Worm (Caenorhabditis elegans) whole organism, L4/young adult: ENCODE measurements around the gene C35A5.4.
A peak's percentile ranks its signal among the peaks of the same experiment; 100 is the strongest.

Experiments
- W03F9.2 ChIP-seq: fragments of 150-350 bp; optimal IDR thresholded peaks from 2 replicates; lab custom pipeline; 2014; ENCODE audit warnings: missing biosample characterization, missing genetic modification characterization
- dao-5 ChIP-seq: sonication (generic microtip); optimal IDR thresholded peaks from 2 replicates; lab custom pipeline; 2016; ENCODE audit warnings: missing genotype, missing genetic modification characterization, moderate library complexity, missing compliant biosample characterization
- him-1 ChIP-seq: sonication (generic microtip); optimal IDR thresholded peaks from 2 replicates; lab custom pipeline; 2016; ENCODE audit warnings: missing genotype, missing genetic modification reagents, missing genetic modification characterization, missing compliant biosample characterization

Gene C35A5.4

DNA sequence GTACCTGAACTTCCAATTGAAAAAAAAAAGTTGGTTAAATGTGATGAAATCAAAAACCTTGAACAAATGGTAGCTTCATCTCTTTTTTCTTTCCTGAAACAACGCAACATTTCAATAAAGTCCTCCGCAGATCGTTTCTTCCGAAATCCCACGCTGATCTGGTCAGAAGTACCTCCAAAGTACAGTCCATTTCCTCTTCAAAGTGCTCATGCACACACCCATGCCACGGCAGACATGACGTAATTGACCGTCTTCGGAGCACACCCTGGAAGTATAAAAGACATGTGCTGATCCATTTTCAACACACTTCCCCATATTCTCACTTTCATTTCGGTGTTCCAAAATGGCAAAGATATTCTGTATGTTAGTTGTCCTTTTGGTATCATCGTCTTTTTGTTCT, 7.1 kb downstream of the C35A5.4 start, which contains the start of gene C35A5.10:
Gene C35A5.10 (plus strand): TSS at position 301 of the 400 bp plus-strand sequence.
- TF ChIP-seq dao-5 (tag; lab: Kevin White, UChicago), result no peak
- TF ChIP-seq him-1 (tag; lab: Kevin White, UChicago), result no peak
- TF ChIP-seq W03F9.2 (tag; lab: Kevin White, UChicago), result no peak

ce11 chrV:10505553-10505952, 8.7 kb downstream of the C35A5.4 start, which contains the start of gene C35A5.5:
C35A5.5 (plus strand) TSS chrV:10505853.
- TF ChIP-seq dao-5 (tag; lab: Kevin White, UChicago) (no peak), W03F9.2 (tag; lab: Kevin White, UChicago) (no peak), him-1 (tag; lab: Kevin White, UChicago) (no peak)

DNA sequence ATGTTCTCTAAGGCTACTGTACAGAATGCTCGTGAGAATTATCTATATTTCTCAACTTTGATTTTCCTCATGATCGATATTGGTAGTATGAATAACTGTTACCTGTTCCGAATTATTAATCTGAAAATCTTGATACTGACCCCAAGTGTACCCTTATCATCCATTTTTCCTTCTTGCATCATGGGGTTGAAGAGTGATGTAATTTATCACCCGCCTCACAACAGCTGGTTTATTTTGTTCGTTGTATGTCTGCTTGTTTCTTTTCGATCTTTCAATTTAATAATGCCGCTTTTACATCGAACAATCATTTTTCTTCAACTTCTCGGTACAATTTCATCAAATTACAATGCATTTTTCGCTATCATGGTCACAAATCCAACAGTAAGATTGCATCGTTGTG, 12.0 kb downstream of the C35A5.4 start, which contains the start of gene C35A5.6:
Gene C35A5.6 (plus strand): TSS at position 283 of the 400 bp plus-strand sequence.
- TF ChIP-seq dao-5 (tag; lab: Kevin White, UChicago), result no peak

DNA sequence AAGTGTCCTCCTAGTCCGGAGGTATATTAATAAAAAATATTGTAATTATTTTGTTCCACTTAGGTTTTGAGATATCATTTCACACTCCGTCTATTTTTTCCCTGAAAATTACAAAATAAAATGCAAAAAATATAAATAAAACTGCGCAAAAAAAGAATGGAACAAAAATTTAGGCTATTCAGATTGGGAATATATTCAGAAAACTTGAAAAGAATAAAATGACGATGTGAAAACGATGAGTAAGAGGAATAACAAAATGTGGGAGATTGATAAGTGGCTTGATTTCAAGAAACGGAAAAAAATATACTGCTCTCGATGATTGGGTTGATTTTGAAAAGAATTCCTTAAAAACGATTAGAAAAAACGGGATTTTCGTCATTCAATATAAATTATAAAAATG, 17.4 kb downstream of the C35A5.4 start, which contains the start of gene dmsr-8:
Gene dmsr-8 (minus strand): TSS at position 101 of the 400 bp plus-strand sequence.
- TF ChIP-seq him-1 (tag; lab: Kevin White, UChicago), result no peak
- TF ChIP-seq dao-5 (tag; lab: Kevin White, UChicago), result no peak
- no peak for TF ChIP-seq W03F9.2 (tag; lab: Kevin White, UChicago)

DNA sequence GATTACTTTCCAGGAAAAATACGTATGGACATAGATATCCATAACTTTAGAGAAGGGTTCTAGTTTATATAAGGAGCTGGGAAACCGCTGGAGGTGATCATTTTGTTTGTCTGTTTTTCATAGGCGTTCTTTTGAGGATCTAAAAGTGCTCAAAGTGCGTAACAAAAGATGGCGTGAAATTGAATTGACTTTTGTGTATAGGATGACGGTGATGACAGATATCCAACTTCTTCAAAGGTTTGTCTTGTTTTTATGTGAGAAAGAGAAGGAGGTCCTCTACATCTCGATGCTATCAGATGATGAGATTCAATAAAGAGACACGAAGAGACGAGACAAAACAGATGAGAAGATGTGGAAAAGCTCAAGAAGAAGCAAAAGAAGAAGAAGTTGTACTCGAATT, 19.9 kb downstream of the C35A5.4 start:
- TF ChIP-seq him-1 (tag; lab: Kevin White, UChicago) (no peak), W03F9.2 (tag; lab: Kevin White, UChicago) (no peak), dao-5 (tag; lab: Kevin White, UChicago) (no peak)

DNA sequence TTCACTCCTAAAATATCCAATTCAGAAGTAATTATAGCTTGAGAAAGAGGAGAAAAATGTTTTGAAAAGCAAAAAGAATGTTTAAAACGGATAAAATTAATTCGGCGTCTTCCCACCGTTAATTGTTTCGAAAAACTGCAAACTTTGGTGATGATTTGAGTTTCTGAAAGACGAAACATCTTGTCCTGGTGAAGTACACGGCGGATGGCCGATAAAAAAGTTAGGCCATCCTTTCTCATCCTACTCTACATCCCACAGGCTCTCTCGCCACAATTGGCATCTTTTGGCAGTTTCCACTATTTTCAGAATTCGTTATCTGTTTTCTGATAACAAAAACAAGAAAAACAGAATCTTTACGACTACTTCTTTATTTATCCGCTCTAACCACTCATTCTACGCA, 29.1 kb downstream of the C35A5.4 start, which contains the start of the genes C35A5.8 and hda-11:
Gene C35A5.8 (minus strand): TSS at position 7 of the 400 bp plus-strand sequence.
Gene hda-11 (plus strand): TSS at position 283 of the 400 bp plus-strand sequence.
- peak; percentile 47 for TF ChIP-seq him-1 (tag; lab: Kevin White, UChicago)
- TF ChIP-seq dao-5 (tag; lab: Kevin White, UChicago), result no peak

- TF ChIP-seq W03F9.2 (tag; lab: Kevin White, UChicago), result no peak
- no peak for TF ChIP-seq dao-5 (tag; lab: Kevin White, UChicago)
- no peak for TF ChIP-seq him-1 (tag; lab: Kevin White, UChicago)
Measured at ce11 chrV:10528500-10528899, 31.7 kb downstream of the C35A5.4 start, which contains the start of gene F25D1.3. F25D1.3 (plus strand) TSS chrV:10528724.

DNA sequence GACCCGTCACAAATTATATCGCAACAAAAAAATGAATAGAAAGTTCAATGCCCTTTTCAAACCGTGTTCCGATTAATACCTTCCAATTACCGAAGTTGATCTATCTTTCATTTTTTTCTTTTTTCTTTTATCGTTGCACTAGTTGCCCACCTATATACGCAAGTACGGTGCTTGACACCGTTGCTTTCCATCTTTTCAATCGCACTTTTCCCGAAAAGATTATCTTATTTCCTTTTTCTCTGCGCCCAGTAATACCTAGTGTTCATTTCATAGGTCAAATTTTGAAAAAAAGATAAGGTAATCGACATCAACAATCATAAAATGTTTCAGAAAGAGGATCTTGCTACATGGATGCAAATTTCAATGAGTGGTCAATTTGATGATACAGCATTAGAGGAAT, 32.8 kb downstream of the C35A5.4 start:
- TF ChIP-seq dao-5 (tag; lab: Kevin White, UChicago) (no peak), W03F9.2 (tag; lab: Kevin White, UChicago) (no peak), him-1 (tag; lab: Kevin White, UChicago) (no peak)

- no peak for TF ChIP-seq dao-5 (tag; lab: Kevin White, UChicago)
- no peak for TF ChIP-seq W03F9.2 (tag; lab: Kevin White, UChicago)
- no peak for TF ChIP-seq him-1 (tag; lab: Kevin White, UChicago)
Measured at ce11 chrV:10532725-10533124, 35.9 kb downstream of the C35A5.4 start, which contains the start of gene txt-10. txt-10 (minus strand) TSS chrV:10532825.

ce11 chrV:10535325-10535724, 38.5 kb downstream of the C35A5.4 start:
- TF ChIP-seq him-1 (tag; lab: Kevin White, UChicago) (no peak), W03F9.2 (tag; lab: Kevin White, UChicago) (peak; percentile 20), dao-5 (tag; lab: Kevin White, UChicago) (no peak)

DNA sequence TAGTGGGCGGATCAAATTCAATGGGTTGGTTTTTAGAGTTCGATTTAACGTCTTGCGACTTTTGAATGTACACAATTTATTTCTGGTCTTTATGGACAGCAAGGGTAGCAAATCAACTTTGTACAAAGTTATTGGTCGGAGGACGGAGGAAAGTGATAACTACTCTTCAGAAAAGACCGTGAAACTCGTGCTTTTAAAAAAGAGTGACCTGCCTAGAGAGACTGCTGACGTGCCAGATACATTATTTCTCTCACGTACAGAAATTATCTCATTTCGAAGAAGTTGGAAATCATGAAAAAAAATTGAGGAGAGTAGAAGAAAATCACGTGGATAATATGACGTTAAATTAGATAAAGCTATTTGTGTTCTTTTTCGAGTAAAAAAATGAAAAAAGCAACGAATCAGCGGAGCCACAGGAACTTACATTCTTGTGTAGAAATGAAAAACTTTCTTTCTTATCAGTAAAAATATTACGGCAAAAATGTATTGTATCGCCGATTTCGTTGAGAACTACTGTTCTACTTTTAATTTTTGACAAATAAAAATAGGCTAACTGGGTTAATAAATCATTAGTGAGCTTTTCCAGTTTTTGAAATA, 39.4 kb downstream of the C35A5.4 start, which contains the start of gene ppm-1.A:
Gene ppm-1.A (minus strand): TSS at position 294 of the 597 bp plus-strand sequence.
- TF ChIP-seq him-1 (tag; lab: Kevin White, UChicago) (no peak), W03F9.2 (tag; lab: Kevin White, UChicago) (no peak), dao-5 (tag; lab: Kevin White, UChicago) (no peak)

ce11 chrV:10536808-10537207, 40.0 kb downstream of the C35A5.4 start:
- TF ChIP-seq dao-5 (tag; lab: Kevin White, UChicago) (no peak), him-1 (tag; lab: Kevin White, UChicago) (peak; percentile 88), W03F9.2 (tag; lab: Kevin White, UChicago) (peak; percentile 72)

DNA sequence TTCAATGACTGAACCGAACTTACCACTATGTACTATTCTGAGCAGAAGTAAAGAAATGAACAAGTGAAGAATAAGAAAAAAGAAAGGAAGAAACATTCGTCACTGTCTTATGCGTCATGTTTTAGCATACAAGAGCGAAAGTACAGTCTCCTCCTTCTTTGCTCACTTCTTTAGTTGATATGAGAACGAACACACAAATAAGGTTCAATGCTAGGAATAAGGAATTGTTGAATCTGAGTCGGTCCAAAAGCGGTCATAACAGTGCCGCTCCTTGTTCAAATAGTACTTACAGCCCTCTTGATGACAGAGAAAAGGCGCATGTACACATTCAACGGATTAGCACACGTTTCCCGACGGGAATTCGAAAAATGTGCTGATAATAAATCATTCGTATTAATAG, 42.3 kb downstream of the C35A5.4 start, which contains the start of gene F25D1.8:
Gene F25D1.8 (plus strand): TSS at position 301 of the 400 bp plus-strand sequence.
- TF ChIP-seq him-1 (tag; lab: Kevin White, UChicago), result no peak
- no peak for TF ChIP-seq dao-5 (tag; lab: Kevin White, UChicago)
- TF ChIP-seq W03F9.2 (tag; lab: Kevin White, UChicago), result no peak

DNA sequence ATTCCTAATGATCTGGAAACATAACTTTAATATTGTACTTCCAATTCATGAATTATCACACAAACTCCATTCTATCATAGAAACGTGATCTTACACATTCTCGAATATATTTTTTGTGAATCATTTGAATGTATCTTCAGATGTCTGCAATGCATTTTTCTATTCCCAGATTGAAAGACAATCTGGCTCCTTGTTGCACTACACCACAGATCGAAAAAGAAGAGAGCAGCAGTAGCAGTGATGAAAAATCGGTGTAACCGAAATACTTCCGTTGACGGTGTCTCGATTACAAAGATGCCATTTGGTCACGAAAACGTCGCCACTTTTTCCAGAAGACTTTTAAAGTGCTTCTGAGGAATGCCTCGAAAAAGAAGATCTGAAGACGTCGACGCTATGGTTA, 43.2 kb downstream of the C35A5.4 start, which contains the start of gene degt-1:
Gene degt-1 (plus strand): TSS at position 301 of the 400 bp plus-strand sequence.
- TF ChIP-seq W03F9.2 (tag; lab: Kevin White, UChicago), result no peak
- no peak for TF ChIP-seq dao-5 (tag; lab: Kevin White, UChicago)
- no peak for TF ChIP-seq him-1 (tag; lab: Kevin White, UChicago)
